Worm (Caenorhabditis elegans) whole organism, early embryonic: ENCODE measurements around the gene sqv-3.

Source experiments
- B0310.2 ChIP-seq: sonication (generic microtip); optimal IDR thresholded peaks from 2 replicates; lab custom pipeline; 2016; ENCODE audit warnings: mild to moderate bottlenecking, missing genetic modification characterization, missing compliant biosample characterization
- F13C5.2 ChIP-seq: sonication (generic microtip); optimal IDR thresholded peaks from 2 replicates; lab custom pipeline; 2017; ENCODE audit warnings: mild to moderate bottlenecking, missing genetic modification characterization, inconsistent platforms, missing compliant biosample characterization
- ama-1 ChIP-seq: fragments of 150-350 bp; optimal IDR thresholded peaks from 2 replicates; lab custom pipeline; 2014
- ceh-13 ChIP-seq: fragments of 200-800 bp; sonication (Bioruptor generic); optimal IDR thresholded peaks from 2 replicates; lab custom pipeline; 2018; ENCODE audit warnings: mild to moderate bottlenecking, missing genetic modification characterization, missing compliant biosample characterization
- ceh-36 ChIP-seq: sonication (generic microtip); optimal IDR thresholded peaks from 2 replicates; lab custom pipeline; 2016; ENCODE audit warnings: missing genetic modification characterization, inconsistent platforms, missing compliant biosample characterization
- flt-1 ChIP-seq: fragments of 200-800 bp; sonication (Bioruptor generic); IDR thresholded peaks from 2 replicates; pipeline ENCODE4 v1.3.6; 2022; ENCODE audit warnings: missing genetic modification characterization, missing compliant biosample characterization
- hmbx-1 ChIP-seq: sonication (generic microtip); optimal IDR thresholded peaks from 2 replicates; lab custom pipeline; 2016; ENCODE audit warnings: mild to moderate bottlenecking, missing genetic modification characterization, missing compliant biosample characterization
- pes-1 ChIP-seq: fragments of 200-800 bp; sonication (Bioruptor generic); IDR thresholded peaks from 2 replicates; pipeline ENCODE4 v1.3.6; 2022; ENCODE audit warnings: missing genetic modification reagents, missing genetic modification characterization, missing compliant biosample characterization
- scrt-1 ChIP-seq: fragments of 200-800 bp; sonication (Bioruptor generic); IDR thresholded peaks from 2 replicates; pipeline ENCODE4 v1.3.6; 2022; ENCODE audit warnings: missing genetic modification characterization, missing compliant biosample characterization
- tbx-11 ChIP-seq: fragments of 200-800 bp; sonication (Bioruptor generic); IDR thresholded peaks from 2 replicates; pipeline ENCODE4 v1.3.6; 2022; ENCODE audit warnings: missing genetic modification characterization, missing compliant biosample characterization
- tbx-37 ChIP-seq: fragments of 200-800 bp; sonication (Bioruptor generic); conservative IDR thresholded peaks from 2 replicates; pipeline ENCODE4 v1.3.6; 2022; ENCODE audit warnings: missing genetic modification reagents, missing genetic modification characterization, missing compliant biosample characterization
- tra-4 ChIP-seq: sonication (generic microtip); optimal IDR thresholded peaks from 2 replicates; lab custom pipeline; 2017; ENCODE audit warnings: missing genetic modification characterization, missing compliant biosample characterization

DNA sequence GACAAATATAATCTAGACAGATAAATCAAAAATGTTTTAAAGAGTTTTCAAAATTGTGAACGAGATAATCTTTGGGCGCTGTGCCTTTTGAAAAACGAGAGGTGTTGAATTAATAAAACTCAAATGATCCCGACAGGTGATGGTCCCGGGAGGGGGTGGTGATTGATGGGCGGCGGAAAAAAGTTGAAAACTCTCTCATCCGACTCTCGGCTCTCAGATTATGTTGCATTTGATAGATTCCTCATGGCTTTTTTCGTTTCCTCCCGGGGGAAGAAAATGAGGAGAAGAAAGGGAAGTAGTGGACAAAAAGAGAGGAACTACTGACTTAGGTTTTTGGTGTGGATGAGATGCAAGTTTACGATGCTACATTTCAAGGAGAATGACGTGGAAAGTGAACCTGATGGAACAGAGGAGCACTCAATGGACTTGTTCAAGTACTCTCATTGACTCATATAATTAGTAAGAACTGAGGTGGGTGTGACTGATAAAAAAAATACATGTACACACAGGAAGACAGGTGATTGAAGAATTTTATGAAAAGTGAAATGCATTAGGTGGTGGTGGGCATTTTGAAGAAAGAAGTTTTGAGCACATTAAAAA is 48.7 kb downstream of the sqv-3 start:
- no peak for TF ChIP-seq ceh-36 (tag; lab: Kevin White, UChicago)
- TF ChIP-seq tbx-37 = no peak
- TF ChIP-seq ama-1 (lab: Kevin White, UChicago) = no peak
- TF ChIP-seq F13C5.2 (tag; lab: Kevin White, UChicago) = no peak
- no peak for TF ChIP-seq scrt-1 (GFP tag; lab: Robert Waterston, UW)
- TF ChIP-seq hmbx-1 (tag; lab: Kevin White, UChicago) = no peak
- TF ChIP-seq tbx-11 = no peak
- no peak for TF ChIP-seq flt-1 (GFP tag; lab: Robert Waterston, UW)
- no peak for TF ChIP-seq B0310.2 (tag; lab: Kevin White, UChicago)
- TF ChIP-seq tra-4 (tag; lab: Kevin White, UChicago) = no peak
- TF ChIP-seq ceh-13 (GFP tag; lab: Kevin White, UChicago) = no peak
- TF ChIP-seq pes-1 (GFP tag; lab: Robert Waterston, UW) = no peak
